Worm (Caenorhabditis elegans): Measurements from ENCODE around the gene F25E5.1.

F25E5.1 gene

ce11 chrV:7465509-7465908 is at the start of gene F25E5.1 (continued):
- TF ChIP-seq egl-13 (tag; optimal IDR thresholded peaks at IDR 0.05), result peak; percentile 43
- TF ChIP-seq tbx-2 (tag; optimal IDR thresholded peaks at IDR 0.05), result peak; percentile 75
- peak; percentile 18 for TF ChIP-seq ceh-8 (GFP tag; optimal IDR thresholded peaks at IDR 0.05)
- peak; percentile 42 for TF ChIP-seq F16B12.6 (tag; optimal IDR thresholded peaks at IDR 0.05)
- TF ChIP-seq unc-30 (tag; optimal IDR thresholded peaks at IDR 0.05), result no peak

- TF ChIP-seq unc-86 (tag; optimal IDR thresholded peaks at IDR 0.05), result no peak
- TF ChIP-seq lin-35 (GFP tag; optimal IDR thresholded peaks at IDR 0.05), result peak in 1 of 2 experiments; percentile 17
These were observed 49.1 kb upstream of the F25E5.1 start for ce11 chrV:7416569-7416968.

ce11 chrV:7417018-7417716 is 48.5 kb upstream of the F25E5.1 start, which contains the start of gene srw-67:
Gene srw-67 (plus strand): TSS chrV:7417660.
- TF ChIP-seq jun-1 (tag; optimal IDR thresholded peaks at IDR 0.05) (no peak), efl-1 (optimal IDR thresholded peaks at IDR 0.05) (no peak), efl-1 (GFP tag; optimal IDR thresholded peaks at IDR 0.05 in 1 of 2) (peak in 1 of 2 experiments; percentile 41), blmp-1 (tag; optimal IDR thresholded peaks at IDR 0.05) (peak; percentile 14), elt-3 (tag; optimal IDR thresholded peaks at IDR 0.05) (peak in 1 of 6 experiments; percentile 33)

ce11 chrV:7420162-7420561 is 45.5 kb upstream of the F25E5.1 start, which contains the start of gene srxa-4:
Gene srxa-4 (plus strand): TSS chrV:7420462.
- TF ChIP-seq ceh-90 (tag; optimal IDR thresholded peaks at IDR 0.05) (no peak), xbp-1 (tag; optimal IDR thresholded peaks at IDR 0.05) (no peak), efl-3 (GFP tag; optimal IDR thresholded peaks at IDR 0.05) (no peak), lin-39 (tag; optimal IDR thresholded peaks at IDR 0.05) (no peak), ceh-88 (GFP tag; IDR thresholded peaks at IDR 0.05) (no peak), ces-1 (GFP tag; optimal IDR thresholded peaks at IDR 0.05) (no peak), unc-130 (tag; optimal IDR thresholded peaks at IDR 0.05) (no peak), nhr-90 (tag; optimal IDR thresholded peaks at IDR 0.05; ENCODE audit: poor library complexity) (no peak), C16A3.4 (tag; optimal IDR thresholded peaks at IDR 0.05) (no peak), ztf-4 (tag; optimal IDR thresholded peaks at IDR 0.05) (no peak), tlp-1 (tag; optimal IDR thresholded peaks at IDR 0.05) (no peak), nhr-85 (tag) (no peak), elt-3 (tag; optimal IDR thresholded peaks at IDR 0.05) (no peak), ceh-8 (GFP tag; optimal IDR thresholded peaks at IDR 0.05) (no peak), nhr-77 (tag; optimal IDR thresholded peaks at IDR 0.05) (no peak), pqm-1 (tag; optimal IDR thresholded peaks at IDR 0.05) (no peak), F16B12.6 (tag; optimal IDR thresholded peaks at IDR 0.05) (no peak), fkh-8 (tag; optimal IDR thresholded peaks at IDR 0.05) (no peak)

- TF ChIP-seq nhr-19 (GFP tag; conservative IDR thresholded peaks at IDR 0.05), result no peak
- TF ChIP-seq fkh-8 (tag; optimal IDR thresholded peaks at IDR 0.05), result no peak
- no peak for TF ChIP-seq hpl-2 (GFP tag; optimal IDR thresholded peaks at IDR 0.05)
- TF ChIP-seq blmp-1 (tag; optimal IDR thresholded peaks at IDR 0.05), result no peak
- no peak for TF ChIP-seq C16A3.4 (tag; optimal IDR thresholded peaks at IDR 0.05)
- no peak for TF ChIP-seq efl-1 (optimal IDR thresholded peaks at IDR 0.05)
- no peak for TF ChIP-seq efl-1 (GFP tag; optimal IDR thresholded peaks at IDR 0.05 in 1 of 2)
- TF ChIP-seq lin-35 (GFP tag; optimal IDR thresholded peaks at IDR 0.05), result no peak
- TF ChIP-seq unc-130 (tag; optimal IDR thresholded peaks at IDR 0.05), result no peak
- no peak for TF ChIP-seq unc-62 (GFP tag; optimal IDR thresholded peaks at IDR 0.05)
- TF ChIP-seq elt-3 (tag; optimal IDR thresholded peaks at IDR 0.05), result no peak
These were observed 41.3 kb upstream of the F25E5.1 start, which contains the start of gene F18E3.10 for ce11 chrV:7424336-7424735. Gene F18E3.10 (minus strand): TSS chrV:7424436.

- TF ChIP-seq lin-15B (tag; optimal IDR thresholded peaks at IDR 0.05) (no peak), ceh-8 (GFP tag; optimal IDR thresholded peaks at IDR 0.05) (no peak), ceh-88 (GFP tag; IDR thresholded peaks at IDR 0.05) (no peak), nhr-47 (tag; optimal IDR thresholded peaks at IDR 0.05) (no peak), hpl-2 (GFP tag; optimal IDR thresholded peaks at IDR 0.05) (no peak), unc-130 (tag; optimal IDR thresholded peaks at IDR 0.05) (no peak), ztf-4 (tag; optimal IDR thresholded peaks at IDR 0.05) (no peak)
These were observed 39.1 kb upstream of the F25E5.1 start, which contains the start of gene srw-68 for ce11 chrV:7426594-7426993. Gene srw-68 (minus strand): TSS chrV:7426694.

All from whole organism, L1 larva.